Worm (Caenorhabditis elegans): ENCODE data around the gene Y102E9.3.
A peak's percentile ranks its signal among the peaks of the same experiment; 100 is the strongest.

Y102E9.3 gene

DNA sequence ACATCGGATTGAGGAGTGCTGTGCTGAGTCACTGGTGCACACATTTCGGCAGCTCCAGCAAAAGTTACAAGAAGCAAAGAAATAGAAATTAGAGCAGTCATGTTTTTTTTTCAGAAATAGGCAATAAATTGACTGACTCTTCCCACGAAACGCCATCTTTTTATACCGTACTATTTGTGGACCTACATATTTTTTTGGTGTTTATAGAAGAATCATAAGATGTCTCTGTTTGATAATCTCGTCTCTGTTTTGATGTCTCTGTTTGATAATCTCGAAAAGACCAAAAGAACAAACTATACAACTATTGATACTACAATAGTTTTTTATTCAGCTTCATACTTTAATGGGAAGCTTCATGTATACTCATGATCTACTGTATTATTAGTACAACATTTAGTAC is at the start of gene Y102E9.3:
Y102E9.3 (minus strand) TSS at position 101 of the 400 bp plus-strand sequence.
- TF ChIP-seq pag-3 (tag; optimal IDR thresholded peaks at IDR 0.05; ENCODE audit: borderline replicate concordance, insufficient read depth), result no peak
- no peak for TF ChIP-seq fkh-4 (tag; optimal IDR thresholded peaks at IDR 0.05; ENCODE audit: borderline replicate concordance)
- TF ChIP-seq aly-2 (tag; optimal IDR thresholded peaks at IDR 0.05), result no peak
- no peak for TF ChIP-seq blmp-1 (tag; optimal IDR thresholded peaks at IDR 0.05)
- no peak for TF ChIP-seq sox-4 (tag; optimal IDR thresholded peaks at IDR 0.05)
- TF ChIP-seq snpc-4 (tag; optimal IDR thresholded peaks at IDR 0.05), result no peak

DNA sequence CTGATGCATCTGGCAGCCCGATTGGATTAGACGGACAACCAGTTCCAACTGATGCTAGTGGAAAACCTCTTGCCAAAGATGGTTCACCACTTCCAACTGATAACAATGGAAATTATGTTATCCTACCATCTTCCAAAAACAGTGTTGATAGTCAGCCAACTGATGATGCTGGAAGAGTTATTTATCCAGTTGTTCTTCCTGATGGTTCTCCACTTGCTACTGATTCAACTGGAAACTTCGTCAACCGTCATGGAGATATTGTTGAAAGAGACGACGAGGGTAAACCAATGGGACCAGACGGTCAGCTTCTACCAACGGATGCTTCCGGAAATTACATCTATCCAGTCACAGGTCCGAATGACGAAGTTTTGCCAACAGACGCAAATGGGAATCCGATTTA is 22.4 kb upstream of the Y102E9.3 start:
- TF ChIP-seq pqm-1 (tag; optimal IDR thresholded peaks at IDR 0.05), result no peak
- no peak for TF ChIP-seq lin-13 (GFP tag; optimal IDR thresholded peaks at IDR 0.05)
- no peak for TF ChIP-seq aha-1 (tag; optimal IDR thresholded peaks at IDR 0.05)
- no peak for TF ChIP-seq nhr-84 (tag; optimal IDR thresholded peaks at IDR 0.05)
- TF ChIP-seq nhr-71 (tag; optimal IDR thresholded peaks at IDR 0.05), result no peak
- TF ChIP-seq lin-39 (tag; optimal IDR thresholded peaks at IDR 0.05), result no peak
- TF ChIP-seq C04F5.9 (tag; optimal IDR thresholded peaks at IDR 0.05), result no peak
- TF ChIP-seq rnt-1 (tag; optimal IDR thresholded peaks at IDR 0.05), result no peak
- no peak for TF ChIP-seq lsy-2 (tag; optimal IDR thresholded peaks at IDR 0.05)
- TF ChIP-seq ceh-82 (tag; optimal IDR thresholded peaks at IDR 0.05), result no peak
- no peak for TF ChIP-seq fkh-4 (tag; optimal IDR thresholded peaks at IDR 0.05; ENCODE audit: borderline replicate concordance)
- no peak for TF ChIP-seq efl-3 (GFP tag; optimal IDR thresholded peaks at IDR 0.05)

DNA sequence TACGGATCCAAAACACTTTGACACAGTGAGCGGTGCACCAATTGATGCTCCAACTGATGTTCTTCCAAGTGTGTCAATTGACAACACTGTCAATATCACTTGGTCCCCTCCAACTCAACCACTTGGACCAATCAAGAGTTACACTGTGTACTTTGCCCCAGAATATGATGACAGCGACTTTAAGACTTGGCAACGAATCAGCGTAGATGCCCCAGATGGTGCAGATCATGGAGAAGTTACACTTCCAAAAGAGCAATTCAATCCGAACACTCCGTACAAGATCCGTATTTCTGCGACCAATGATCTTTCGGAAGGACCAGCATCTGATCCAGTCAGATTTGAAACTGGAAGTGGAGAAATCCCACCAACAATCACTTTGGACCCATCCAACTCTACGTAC is 18.3 kb upstream of the Y102E9.3 start:
- no peak for TF ChIP-seq lin-13 (GFP tag; optimal IDR thresholded peaks at IDR 0.05)
- TF ChIP-seq fkh-8 (tag; optimal IDR thresholded peaks at IDR 0.05), result no peak
- no peak for TF ChIP-seq efl-1 (optimal IDR thresholded peaks at IDR 0.05)
- TF ChIP-seq efl-1 (GFP tag; optimal IDR thresholded peaks at IDR 0.05 in 1 of 2), result peak in 1 of 2 experiments; percentile 4
- no peak for TF ChIP-seq fkh-10 (GFP tag; optimal IDR thresholded peaks at IDR 0.05)
- TF ChIP-seq mef-2 (tag; optimal IDR thresholded peaks at IDR 0.05), result no peak
- no peak for TF ChIP-seq nhr-71 (tag; optimal IDR thresholded peaks at IDR 0.05)
- no peak for TF ChIP-seq elt-2 (tag; optimal IDR thresholded peaks at IDR 0.05)
- TF ChIP-seq hlh-17 (GFP tag; optimal IDR thresholded peaks at IDR 0.05; ENCODE audit: borderline replicate concordance), result no peak
- no peak for TF ChIP-seq lin-35 (GFP tag; optimal IDR thresholded peaks at IDR 0.05)

DNA sequence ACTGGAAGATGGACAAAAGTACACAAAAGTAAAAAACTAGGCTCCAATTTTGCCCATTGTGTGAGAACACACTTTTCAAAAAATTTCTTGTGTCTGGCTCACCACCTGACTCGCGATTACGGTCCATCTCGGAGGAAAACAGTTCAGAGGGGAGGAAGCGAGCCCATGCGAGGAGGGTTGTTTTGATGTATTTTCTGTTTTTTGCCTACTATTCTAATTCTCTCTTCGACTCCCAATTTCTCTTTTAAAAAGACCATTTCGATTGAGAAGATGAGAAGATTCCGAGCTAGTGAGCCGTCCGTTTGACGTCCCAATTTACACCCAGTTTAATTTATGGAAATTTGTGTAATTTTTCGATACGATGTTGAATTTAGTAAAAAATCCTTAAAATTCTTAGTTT is 12.3 kb upstream of the Y102E9.3 start:
- TF ChIP-seq jun-1 (tag; optimal IDR thresholded peaks at IDR 0.05), result no peak
- TF ChIP-seq nhr-20 (tag; optimal IDR thresholded peaks at IDR 0.05), result no peak
- TF ChIP-seq nhr-28 (tag; optimal IDR thresholded peaks at IDR 0.05), result no peak
- TF ChIP-seq ces-1 (GFP tag; optimal IDR thresholded peaks at IDR 0.05), result no peak
- no peak for TF ChIP-seq egl-27 (tag; optimal IDR thresholded peaks at IDR 0.05)
- TF ChIP-seq ama-1 (optimal IDR thresholded peaks at IDR 0.05), result no peak
- no peak for TF ChIP-seq fkh-4 (tag; optimal IDR thresholded peaks at IDR 0.05; ENCODE audit: borderline replicate concordance)
- no peak for TF ChIP-seq C34B4.2 (tag; optimal IDR thresholded peaks at IDR 0.05)
- TF ChIP-seq nhr-237 (tag; optimal IDR thresholded peaks at IDR 0.05), result no peak
- TF ChIP-seq alr-1 (tag; optimal IDR thresholded peaks at IDR 0.05; ENCODE audit: borderline replicate concordance), result no peak

DNA sequence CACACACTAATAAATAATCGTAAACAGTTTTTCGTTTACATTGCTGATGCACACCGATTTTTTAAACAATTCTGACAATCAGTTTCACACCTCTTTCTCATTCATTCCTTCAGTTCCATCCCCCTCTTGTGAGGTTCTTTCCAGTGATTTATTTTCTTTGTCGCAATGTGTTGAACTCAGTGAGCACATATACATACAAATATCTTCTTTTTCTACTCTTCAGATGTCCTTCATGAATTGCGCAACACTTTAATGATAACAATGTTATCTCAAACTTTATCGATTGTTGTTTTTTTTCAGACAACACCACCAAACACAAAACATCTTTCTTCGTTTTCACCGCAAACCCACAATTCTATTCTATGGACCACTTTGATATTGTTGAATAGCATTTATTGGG is 11.7 kb upstream of the Y102E9.3 start, which contains the start of gene dig-1:
dig-1 (plus strand) TSS at position 301 of the 400 bp plus-strand sequence.
- TF ChIP-seq efl-1 (optimal IDR thresholded peaks at IDR 0.05), result no peak
- TF ChIP-seq efl-1 (GFP tag; optimal IDR thresholded peaks at IDR 0.05 in 1 of 2), result peak in 1 of 2 experiments; percentile 11
- no peak for TF ChIP-seq mep-1 (tag; optimal IDR thresholded peaks at IDR 0.05)
